Worm (Caenorhabditis elegans): ENCODE results near the gene lev-9.

The lev-9 gene

ce11 chrX:6266739-6267138 lies 24.8 kb downstream of the lev-9 start, which contains the start of gene W05H9.2:
TSS of gene W05H9.2 (plus strand) at chrX:6267039.
- TF ChIP-seq W03F9.2 (tag; optimal IDR thresholded peaks at IDR 0.05) (no peak), dao-5 (tag; optimal IDR thresholded peaks at IDR 0.05) (no peak), him-1 (tag; optimal IDR thresholded peaks at IDR 0.05) (no peak)

- no peak for TF ChIP-seq him-1 (tag; optimal IDR thresholded peaks at IDR 0.05)
- no peak for TF ChIP-seq W03F9.2 (tag; optimal IDR thresholded peaks at IDR 0.05)
- no peak for TF ChIP-seq dao-5 (tag; optimal IDR thresholded peaks at IDR 0.05)
Measured at ce11 chrX:6263194-6263698, 28.3 kb downstream of the lev-9 start, which contains the start of gene W05H9.4. TSS of gene W05H9.4 (plus strand) at chrX:6263648.

ce11 chrX:6259081-6259480 lies 32.5 kb downstream of the lev-9 start:
- TF ChIP-seq dao-5 (tag; optimal IDR thresholded peaks at IDR 0.05) (no peak), him-1 (tag; optimal IDR thresholded peaks at IDR 0.05) (no peak), W03F9.2 (tag; optimal IDR thresholded peaks at IDR 0.05) (no peak)

ce11 chrX:6258409-6258808 lies 33.1 kb downstream of the lev-9 start:
- no peak for TF ChIP-seq dao-5 (tag; optimal IDR thresholded peaks at IDR 0.05)
- no peak for TF ChIP-seq him-1 (tag; optimal IDR thresholded peaks at IDR 0.05)
- no peak for TF ChIP-seq W03F9.2 (tag; optimal IDR thresholded peaks at IDR 0.05)

ce11 chrX:6256969-6257368 lies 34.6 kb downstream of the lev-9 start:
- no peak for TF ChIP-seq dao-5 (tag; optimal IDR thresholded peaks at IDR 0.05)
- no peak for TF ChIP-seq W03F9.2 (tag; optimal IDR thresholded peaks at IDR 0.05)
- no peak for TF ChIP-seq him-1 (tag; optimal IDR thresholded peaks at IDR 0.05)

ce11 chrX:6256430-6256829 lies 35.1 kb downstream of the lev-9 start:
- TF ChIP-seq dao-5 (tag; optimal IDR thresholded peaks at IDR 0.05), result no peak

- TF ChIP-seq dao-5 (tag; optimal IDR thresholded peaks at IDR 0.05) (peak; percentile 32), him-1 (tag; optimal IDR thresholded peaks at IDR 0.05) (no peak)
Measured at ce11 chrX:6255561-6255960, 36.0 kb downstream of the lev-9 start.

ce11 chrX:6254671-6255031 lies 36.9 kb downstream of the lev-9 start:
- TF ChIP-seq dao-5 (tag; optimal IDR thresholded peaks at IDR 0.05) (no peak), W03F9.2 (tag; optimal IDR thresholded peaks at IDR 0.05) (no peak), him-1 (tag; optimal IDR thresholded peaks at IDR 0.05) (no peak)

ce11 chrX:6253899-6254670 lies 37.4 kb downstream of the lev-9 start:
- peak; percentile 30 for TF ChIP-seq W03F9.2 (tag; optimal IDR thresholded peaks at IDR 0.05)
- no peak for TF ChIP-seq him-1 (tag; optimal IDR thresholded peaks at IDR 0.05)

ce11 chrX:6253566-6253898 lies 38.0 kb downstream of the lev-9 start:
- TF ChIP-seq him-1 (tag; optimal IDR thresholded peaks at IDR 0.05) (peak; percentile 5), dao-5 (tag; optimal IDR thresholded peaks at IDR 0.05) (no peak)

- no peak for TF ChIP-seq dao-5 (tag; optimal IDR thresholded peaks at IDR 0.05)
Measured at ce11 chrX:6253160-6253559, 38.4 kb downstream of the lev-9 start.

ce11 chrX:6252752-6253151 lies 38.8 kb downstream of the lev-9 start:
- TF ChIP-seq W03F9.2 (tag; optimal IDR thresholded peaks at IDR 0.05) (no peak), dao-5 (tag; optimal IDR thresholded peaks at IDR 0.05) (no peak), him-1 (tag; optimal IDR thresholded peaks at IDR 0.05) (no peak)

ce11 chrX:6251947-6252617 lies 39.5 kb downstream of the lev-9 start:
- TF ChIP-seq dao-5 (tag; optimal IDR thresholded peaks at IDR 0.05) (no peak), him-1 (tag; optimal IDR thresholded peaks at IDR 0.05) (peak; percentile 45), W03F9.2 (tag; optimal IDR thresholded peaks at IDR 0.05) (no peak)

- TF ChIP-seq him-1 (tag; optimal IDR thresholded peaks at IDR 0.05), result no peak
- TF ChIP-seq dao-5 (tag; optimal IDR thresholded peaks at IDR 0.05), result no peak
- no peak for TF ChIP-seq W03F9.2 (tag; optimal IDR thresholded peaks at IDR 0.05)
Measured at ce11 chrX:6251321-6251720, 40.2 kb downstream of the lev-9 start.

ce11 chrX:6250866-6251265 lies 40.7 kb downstream of the lev-9 start:
- TF ChIP-seq him-1 (tag; optimal IDR thresholded peaks at IDR 0.05) (no peak), W03F9.2 (tag; optimal IDR thresholded peaks at IDR 0.05) (no peak), dao-5 (tag; optimal IDR thresholded peaks at IDR 0.05) (no peak)
